Fruit fly (Drosophila melanogaster) whole organism, embryonic: ENCODE measurements around the gene Mgat4a.

ENCODE experiments used
- Bteb2 ChIP-seq: fragments of 200-800 bp; sonication (Bioruptor generic); optimal IDR thresholded peaks from 2 replicates; lab custom pipeline; 2016; ENCODE audit warnings: missing biosample characterization, missing genetic modification characterization
- CG10431 ChIP-seq: fragments of 200-800 bp; sonication (Bioruptor generic); optimal IDR thresholded peaks from 3 replicates; lab custom pipeline; 2018; ENCODE audit warnings: missing biosample characterization, mild to moderate bottlenecking, missing genetic modification characterization
- CG10565 ChIP-seq: fragments of 200-800 bp; sonication (Bioruptor generic); optimal IDR thresholded peaks from 3 replicates; lab custom pipeline; 2016; ENCODE audit warnings: missing biosample characterization, mild to moderate bottlenecking, missing genetic modification characterization
- CG11093 ChIP-seq: fragments of 200-800 bp; sonication (Bioruptor generic); IDR thresholded peaks from 3 replicates; pipeline ENCODE4 v1.3.6; 2022; ENCODE audit warnings: missing biosample characterization, missing genetic modification characterization
- CG11456 ChIP-seq: fragments of 200-800 bp; sonication (Bioruptor generic); IDR thresholded peaks from 3 replicates; pipeline ENCODE4 v1.3.6; 2022; ENCODE audit warnings: missing biosample characterization, missing genetic modification characterization
- CG12155 ChIP-seq: fragments of 200-800 bp; sonication (Bioruptor generic); optimal IDR thresholded peaks from 3 replicates; lab custom pipeline; 2016; ENCODE audit warnings: missing biosample characterization, missing genetic modification characterization
- CG12219 ChIP-seq: fragments of 200-800 bp; sonication (Bioruptor generic); optimal IDR thresholded peaks from 3 replicates; lab custom pipeline; 2018; ENCODE audit warnings: missing biosample characterization, mild to moderate bottlenecking, missing genetic modification characterization
- CG12236 ChIP-seq: fragments of 200-800 bp; sonication (Bioruptor generic); optimal IDR thresholded peaks from 2 replicates; lab custom pipeline; 2016; ENCODE audit warnings: missing biosample characterization, missing genetic modification characterization
- CG14860 ChIP-seq: fragments of 200-800 bp; sonication (Bioruptor generic); IDR thresholded peaks from 3 replicates; pipeline ENCODE4 v1.3.6; 2022; ENCODE audit warnings: missing biosample characterization, missing genetic modification characterization; ENCODE audit not compliant: partially characterized antibody
- CG15696 ChIP-seq: fragments of 200-800 bp; sonication (Bioruptor generic); optimal IDR thresholded peaks from 2 replicates; lab custom pipeline; 2019; ENCODE audit warnings: missing biosample characterization, mild to moderate bottlenecking, missing genetic modification characterization, moderate library complexity
- CG1647 ChIP-seq: fragments of 200-800 bp; sonication (Bioruptor generic); optimal IDR thresholded peaks from 3 replicates; lab custom pipeline; 2016; ENCODE audit warnings: missing biosample characterization, missing genetic modification characterization
- CG17186 ChIP-seq: fragments of 200-800 bp; sonication (Bioruptor generic); optimal IDR thresholded peaks from 3 replicates; lab custom pipeline; 2017; ENCODE audit warnings: missing biosample characterization, missing genetic modification reagents, missing genetic modification characterization
- CG17829 ChIP-seq: fragments of 200-800 bp; optimal IDR thresholded peaks from 2 replicates; lab custom pipeline; 2019; ENCODE audit warnings: missing biosample characterization, mild to moderate bottlenecking, missing genetic modification characterization, moderate library complexity
- CG2678 ChIP-seq: fragments of 200-800 bp; sonication (Bioruptor generic); optimal IDR thresholded peaks from 3 replicates; lab custom pipeline; 2019; ENCODE audit warnings: missing biosample characterization, mild to moderate bottlenecking, missing genetic modification characterization, moderate library complexity
- CG3407 ChIP-seq: fragments of 200-800 bp; sonication (Bioruptor generic); optimal IDR thresholded peaks from 2 replicates; lab custom pipeline; 2018; ENCODE audit warnings: missing biosample characterization, mild to moderate bottlenecking, missing genetic modification characterization
- CG34422 ChIP-seq: fragments of 200-800 bp; sonication (Bioruptor generic); IDR thresholded peaks from 3 replicates; pipeline ENCODE4 v1.3.6; 2022; ENCODE audit warnings: missing biosample characterization, missing genetic modification characterization
- CG4424 ChIP-seq: fragments of 200-800 bp; sonication (Bioruptor generic); optimal IDR thresholded peaks from 3 replicates; lab custom pipeline; 2016; ENCODE audit warnings: missing biosample characterization, missing genetic modification characterization
- CG4617 ChIP-seq: fragments of 200-800 bp; sonication (Bioruptor generic); optimal IDR thresholded peaks from 3 replicates; lab custom pipeline; 2016; ENCODE audit warnings: missing biosample characterization, missing genetic modification characterization, borderline replicate concordance
- CG5245 ChIP-seq: fragments of 200-800 bp; sonication (Bioruptor generic); optimal IDR thresholded peaks from 3 replicates; lab custom pipeline; 2016; ENCODE audit warnings: missing biosample characterization, missing genetic modification characterization
- CG5953 ChIP-seq: fragments of 200-800 bp; sonication (Bioruptor generic); IDR thresholded peaks from 2 replicates; pipeline ENCODE4 v1.3.6; 2022; ENCODE audit warnings: missing biosample characterization, missing genetic modification characterization
- CG7786 ChIP-seq: fragments of 200-800 bp; sonication (Bioruptor generic); optimal IDR thresholded peaks from 2 replicates; lab custom pipeline; 2016; ENCODE audit warnings: missing biosample characterization, missing genetic modification characterization
- CG7839 ChIP-seq: fragments of 200-800 bp; sonication (Bioruptor generic); optimal IDR thresholded peaks from 3 replicates; lab custom pipeline; 2018; ENCODE audit warnings: missing biosample characterization, mild to moderate bottlenecking, missing genetic modification characterization, moderate library complexity
- CG8281 ChIP-seq: fragments of 200-800 bp; sonication (Bioruptor generic); optimal IDR thresholded peaks from 2 replicates; lab custom pipeline; 2018; ENCODE audit warnings: missing biosample characterization, mild to moderate bottlenecking, missing genetic modification characterization, moderate library complexity
- CG9437 ChIP-seq: fragments of 200-800 bp; sonication (Bioruptor generic); optimal IDR thresholded peaks from 2 replicates; lab custom pipeline; 2018; ENCODE audit warnings: missing biosample characterization, mild to moderate bottlenecking, missing genetic modification characterization
- CG9817 ChIP-seq: fragments of 200-800 bp; sonication (Bioruptor generic); optimal IDR thresholded peaks from 2 replicates; lab custom pipeline; 2018; ENCODE audit warnings: missing biosample characterization, mild to moderate bottlenecking, missing genetic modification characterization, moderate library complexity
- Camta ChIP-seq: fragments of 200-800 bp; sonication (Bioruptor generic); optimal IDR thresholded peaks from 2 replicates; lab custom pipeline; 2016; ENCODE audit warnings: missing biosample characterization, missing genetic modification characterization
- CrebB ChIP-seq: fragments of 200-800 bp; sonication (Bioruptor generic); optimal IDR thresholded peaks from 3 replicates; lab custom pipeline; 2018; ENCODE audit warnings: missing biosample characterization, mild to moderate bottlenecking, missing genetic modification characterization
- Dek ChIP-seq: fragments of 200-800 bp; sonication (Bioruptor generic); optimal IDR thresholded peaks from 3 replicates; lab custom pipeline; 2019; ENCODE audit warnings: missing biosample characterization, mild to moderate bottlenecking, missing genetic modification characterization, moderate library complexity
- Dfd ChIP-seq, 2 experiments: fragments of >200 bp; optimal IDR thresholded peaks; 2 replicates each; lab custom pipeline; 2017; ENCODE audit warnings: missing biosample characterization in 2 of 2, missing genetic modification characterization in 2 of 2
- E2f2 ChIP-seq: fragments of 200-800 bp; sonication (Bioruptor generic); IDR thresholded peaks from 2 replicates; pipeline ENCODE4 v1.3.6; 2022; ENCODE audit warnings: missing biosample characterization, missing genetic modification characterization
- Gsc ChIP-seq: fragments of 200-800 bp; sonication (Bioruptor generic); IDR thresholded peaks from 2 replicates; pipeline ENCODE4 v1.3.6; 2022; ENCODE audit warnings: missing biosample characterization, missing genetic modification characterization
- H15 ChIP-seq: fragments of 200-800 bp; sonication (Bioruptor generic); IDR thresholded peaks from 3 replicates; pipeline ENCODE4 v1.3.6; 2022; ENCODE audit warnings: missing biosample characterization, missing genetic modification characterization
- Ptx1 ChIP-seq: fragments of 200-800 bp; sonication (Bioruptor generic); IDR thresholded peaks from 2 replicates; pipeline ENCODE4 v1.3.6; 2022; ENCODE audit warnings: missing biosample characterization, missing genetic modification characterization
- Ravus ChIP-seq: fragments of 200-800 bp; sonication (Bioruptor generic); IDR thresholded peaks from 2 replicates; pipeline ENCODE4 v1.3.6; 2022; ENCODE audit warnings: missing biosample characterization, missing genetic modification characterization
- TFAM ChIP-seq: fragments of 200-800 bp; sonication (Bioruptor generic); optimal IDR thresholded peaks from 2 replicates; lab custom pipeline; 2017; ENCODE audit warnings: missing biosample characterization, missing genetic modification characterization, inconsistent platforms
- Trl ChIP-seq, 3 experiments: fragments of >200 bp in 2 of 3; fragments of 200-800 bp in 1 of 3; sonication (Bioruptor generic) in 1 of 3; optimal IDR thresholded peaks; 2 replicates in 1 of 3; 3 replicates in 2 of 3; lab custom pipeline; 2016 to 2017; ENCODE audit warnings: missing biosample characterization in 1 of 3, missing genetic modification characterization in 1 of 3
- bigmax ChIP-seq: fragments of 200-800 bp; sonication (Bioruptor generic); optimal IDR thresholded peaks from 2 replicates; lab custom pipeline; 2018; ENCODE audit warnings: missing biosample characterization, mild to moderate bottlenecking, missing genetic modification characterization
- br ChIP-seq: fragments of >200 bp; optimal IDR thresholded peaks from 2 replicates; lab custom pipeline; 2017
- ci ChIP-seq: fragments of 200-800 bp; sonication (Bioruptor generic); IDR thresholded peaks from 3 replicates; pipeline ENCODE4 v1.3.6; 2022; ENCODE audit warnings: missing biosample characterization, missing genetic modification characterization
- esg ChIP-seq: fragments of 200-800 bp; sonication (Bioruptor generic); conservative IDR thresholded peaks from 2 replicates; pipeline ENCODE4 v1.3.6; 2022; ENCODE audit warnings: missing biosample characterization, missing genetic modification characterization
- eyg ChIP-seq: fragments of 200-800 bp; sonication (Bioruptor generic); optimal IDR thresholded peaks from 3 replicates; lab custom pipeline; 2016; ENCODE audit warnings: missing biosample characterization, missing genetic modification characterization
- ftz-f1 ChIP-seq: fragments of 200-800 bp; sonication (Bioruptor generic); optimal IDR thresholded peaks from 2 replicates; lab custom pipeline; 2016; ENCODE audit warnings: missing biosample characterization, missing genetic modification characterization
- gcm2 ChIP-seq: fragments of 200-800 bp; sonication (Bioruptor generic); optimal IDR thresholded peaks from 2 replicates; lab custom pipeline; 2016; ENCODE audit warnings: missing biosample characterization, missing genetic modification characterization
- gsb ChIP-seq: fragments of 200-800 bp; sonication (Bioruptor generic); IDR thresholded peaks from 2 replicates; pipeline ENCODE4 v1.3.6; 2022; ENCODE audit warnings: missing biosample characterization, missing genetic modification characterization
- h ChIP-seq: fragments of >200 bp; optimal IDR thresholded peaks from 2 replicates; lab custom pipeline; 2017
- lilli ChIP-seq: fragments of 200-800 bp; sonication (Bioruptor generic); optimal IDR thresholded peaks from 3 replicates; lab custom pipeline; 2016; ENCODE audit warnings: missing biosample characterization, missing genetic modification characterization
- slou ChIP-seq: fragments of 200-800 bp; sonication (Bioruptor generic); optimal IDR thresholded peaks from 3 replicates; lab custom pipeline; 2016; ENCODE audit warnings: missing biosample characterization, missing genetic modification characterization
- stwl ChIP-seq: fragments of 200-800 bp; sonication (Bioruptor generic); optimal IDR thresholded peaks from 3 replicates; lab custom pipeline; 2018; ENCODE audit warnings: missing biosample characterization, mild to moderate bottlenecking, missing genetic modification characterization, moderate library complexity
- tup ChIP-seq: fragments of 200-800 bp; sonication (Bioruptor generic); optimal IDR thresholded peaks from 2 replicates; lab custom pipeline; 2016; ENCODE audit warnings: missing biosample characterization, mild to moderate bottlenecking, missing genetic modification characterization, moderate library complexity
- vfl ChIP-seq: fragments of 200-800 bp; sonication (Bioruptor generic); optimal IDR thresholded peaks from 2 replicates; lab custom pipeline; 2016; ENCODE audit warnings: missing biosample characterization, missing genetic modification characterization
- wek ChIP-seq: fragments of 200-800 bp; sonication (Bioruptor generic); optimal IDR thresholded peaks from 3 replicates; lab custom pipeline; 2018; ENCODE audit warnings: missing biosample characterization, mild to moderate bottlenecking, missing genetic modification characterization, moderate library complexity

Mgat4a gene

DNA sequence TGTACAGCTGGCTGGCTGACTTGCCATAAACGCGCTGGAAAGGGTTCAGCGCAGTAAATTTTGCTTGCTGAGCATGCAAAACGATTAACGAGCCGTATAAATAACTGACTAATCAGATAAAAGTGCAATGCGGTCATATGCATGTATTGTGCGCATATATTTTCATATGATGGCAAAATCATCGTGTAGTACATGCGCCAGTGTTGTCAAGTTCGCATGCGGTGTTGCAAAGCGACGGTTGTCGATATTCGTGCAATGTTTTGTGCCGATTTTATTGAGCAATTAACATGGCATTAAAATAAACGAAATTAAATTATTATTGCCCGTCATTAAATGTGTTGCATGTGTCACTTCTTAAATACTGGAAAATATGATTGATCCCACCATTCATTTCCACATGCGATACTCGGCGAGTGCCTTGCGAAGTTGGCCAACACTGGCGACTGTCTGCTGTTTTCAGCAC is 28.3 kb downstream of the Mgat4a start (continued):
- peak; percentile 4 for TF ChIP-seq CG10565 (GFP tag; lab: Kevin White, UChicago)
- TF ChIP-seq Dfd (GFP tag; optimal IDR thresholded peaks at IDR 0.05; lab: Kevin White, UChicago): no peak
- TF ChIP-seq CG7786 (GFP tag; lab: Kevin White, UChicago): peak; percentile 91
- TF ChIP-seq TFAM (GFP tag; lab: Kevin White, UChicago): no peak
- TF ChIP-seq CG3407: peak; percentile 16
- TF ChIP-seq CG34422 (GFP tag; lab: Robert Waterston, UW): peak; percentile 69; the same call in 2 of the 3 replicates
- peak; percentile 45 for TF ChIP-seq Dek
- TF ChIP-seq E2f2 (GFP tag; lab: Robert Waterston, UW): no peak; the same call in 1 of the 2 replicates
- peak; percentile 21 for TF ChIP-seq CG10431 (GFP tag; lab: Kevin White, UChicago)
- peak; percentile 70 for TF ChIP-seq CG12236 (GFP tag; lab: Kevin White, UChicago)
- TF ChIP-seq CG5245 (GFP tag; lab: Kevin White, UChicago): peak; percentile 63
- peak; percentile 80 for TF ChIP-seq CG9817 (tag; lab: Kevin White, UChicago)
- peak; percentile 42 for TF ChIP-seq wek (GFP tag; lab: Kevin White, UChicago)
- no peak for TF ChIP-seq CG5953 (GFP tag; lab: Robert Waterston, UW)
- TF ChIP-seq CG2678: no peak
- peak; percentile 68 for TF ChIP-seq stwl
- no peak for TF ChIP-seq Ravus (GFP tag; lab: Robert Waterston, UW)
- TF ChIP-seq esg (GFP tag; lab: Robert Waterston, UW): peak; percentile 61
- peak; percentile 75; the same call in 1 of the 3 replicates for TF ChIP-seq H15 (GFP tag; lab: Robert Waterston, UW)
- peak; percentile 64 for TF ChIP-seq slou (GFP tag; lab: Kevin White, UChicago)
- no peak for TF ChIP-seq bigmax
- no peak for TF ChIP-seq CG12219 (GFP tag; lab: Kevin White, UChicago)
- TF ChIP-seq CG8281 (tag; lab: Kevin White, UChicago): peak; percentile 37
- TF ChIP-seq CG15696: peak; percentile 36
- TF ChIP-seq lilli (GFP tag; lab: Kevin White, UChicago): peak; percentile 91
- TF ChIP-seq CG11093: peak; percentile 38; the same call in 1 of the 3 replicates
- TF ChIP-seq CG17829 (tag; lab: Kevin White, UChicago): peak; percentile 41
- TF ChIP-seq CG17186 (GFP tag; lab: Kevin White, UChicago): peak; percentile 87
- TF ChIP-seq h (lab: Kevin White, UChicago): no peak
- TF ChIP-seq gsb: peak; percentile 50; the same call in 1 of the 2 replicates
- TF ChIP-seq CG4424 (GFP tag; lab: Kevin White, UChicago): peak; percentile 65
- peak; percentile 37 for TF ChIP-seq ftz-f1 (GFP tag; lab: Kevin White, UChicago)
- TF ChIP-seq Bteb2 (GFP tag; lab: Kevin White, UChicago): peak; percentile 79
- peak; percentile 47 for TF ChIP-seq gcm2 (GFP tag; lab: Kevin White, UChicago)
- peak; percentile 83 for TF ChIP-seq Ptx1 (GFP tag; lab: Robert Waterston, UW)
- peak; percentile 60 for TF ChIP-seq CrebB (tag; lab: Kevin White, UChicago)
- no peak for TF ChIP-seq Gsc (GFP tag; lab: Robert Waterston, UW)
- TF ChIP-seq CG11456 (GFP tag; lab: Robert Waterston, UW): peak; percentile 76
- TF ChIP-seq CG4617 (GFP tag; lab: Kevin White, UChicago): peak; percentile 98
- TF ChIP-seq CG12155: peak; percentile 94
- peak; percentile 61 for TF ChIP-seq CG9437 (GFP tag; lab: Kevin White, UChicago)
- peak; percentile 65 for TF ChIP-seq vfl (GFP tag; lab: Kevin White, UChicago)
- TF ChIP-seq ci (GFP tag; lab: Robert Waterston, UW): peak; percentile 86
- no peak for TF ChIP-seq CG7839
- peak; percentile 90 for TF ChIP-seq CG1647
- peak in 1 of 2 experiments; percentile 14 for TF ChIP-seq Trl (optimal IDR thresholded peaks at IDR 0.05; lab: Kevin White, UChicago)
- TF ChIP-seq Trl (GFP tag; optimal IDR thresholded peaks at IDR 0.05; lab: Kevin White, UChicago): peak; percentile 94
- TF ChIP-seq Camta (GFP tag; lab: Kevin White, UChicago): peak; percentile 88
- peak; percentile 72 for TF ChIP-seq tup
- peak; percentile 76 for TF ChIP-seq CG14860 (GFP tag; lab: Robert Waterston, UW)
- peak; percentile 80 for TF ChIP-seq eyg
- no peak for TF ChIP-seq br
